ENCODE assay signal across 5 fruit fly cellular contexts in genomic region chr2L:11807697-11808226, dm6.
TF ChIP-seq lines count a peak whose summit lies in the region.

No protein-coding gene starts in this region.

TF ChIP-seq in whole organism, adult, 20 proteins besides CTCF, POLR2A, EP300 and RAD21 (continued from another document):
- peak; percentile 5 for TF ChIP-seq CG14711 (tag; optimal IDR thresholded peaks at IDR 0.05; lab: Kevin White, UChicago)
- TF ChIP-seq Crg-1 (GFP tag; optimal IDR thresholded peaks at IDR 0.05; lab: Kevin White, UChicago): no peak
- peak; percentile 62 for TF ChIP-seq pad (GFP tag; optimal IDR thresholded peaks at IDR 0.05; lab: Kevin White, UChicago)
TF ChIP-seq in whole organism, adult: peak in this region for 14.

TF ChIP-seq in whole organism, embryonic, 481 proteins besides CTCF, POLR2A, EP300 and RAD21 (continued from another document and continues in another):
- TF ChIP-seq CG1602 (GFP tag; optimal IDR thresholded peaks at IDR 0.05; lab: Kevin White, UChicago): no peak
- TF ChIP-seq pho (GFP tag; optimal IDR thresholded peaks at IDR 0.05; lab: Kevin White, UChicago): no peak
- TF ChIP-seq CrebB (tag; optimal IDR thresholded peaks at IDR 0.05; lab: Kevin White, UChicago): peak; percentile 7
- no peak for TF ChIP-seq ind (GFP tag; optimal IDR thresholded peaks at IDR 0.05; lab: Kevin White, UChicago)
- TF ChIP-seq CG2875 (GFP tag; optimal IDR thresholded peaks at IDR 0.05; lab: Kevin White, UChicago): no peak
- peak; percentile 34 for TF ChIP-seq her (GFP tag; optimal IDR thresholded peaks at IDR 0.05; lab: Kevin White, UChicago)
- TF ChIP-seq wek (GFP tag; optimal IDR thresholded peaks at IDR 0.05; lab: Kevin White, UChicago): no peak
- TF ChIP-seq CG17612 (GFP tag; IDR thresholded peaks at IDR 0.05; lab: Robert Waterston, UW): no peak
- TF ChIP-seq CG7271 (tag; optimal IDR thresholded peaks at IDR 0.05; lab: Kevin White, UChicago): no peak
- peak; percentile 1 for TF ChIP-seq tap (tag; optimal IDR thresholded peaks at IDR 0.05; lab: Kevin White, UChicago)
- TF ChIP-seq chif (GFP tag; optimal IDR thresholded peaks at IDR 0.05; lab: Kevin White, UChicago): no peak
- no peak for TF ChIP-seq D19B (GFP tag; optimal IDR thresholded peaks at IDR 0.05; lab: Kevin White, UChicago)
- TF ChIP-seq CG2129 (GFP tag; IDR thresholded peaks at IDR 0.05; lab: Robert Waterston, UW; ENCODE audit: partially characterized antibody): no peak
- TF ChIP-seq maf-S (GFP tag; optimal IDR thresholded peaks at IDR 0.05; lab: Kevin White, UChicago): no peak
- TF ChIP-seq CG12299 (tag; optimal IDR thresholded peaks at IDR 0.05; lab: Kevin White, UChicago): no peak
- no peak for TF ChIP-seq Hsf (GFP tag; optimal IDR thresholded peaks at IDR 0.05; lab: Kevin White, UChicago)
- TF ChIP-seq gsb-n (tag; optimal IDR thresholded peaks at IDR 0.05; lab: Kevin White, UChicago): peak; percentile 22
- no peak for TF ChIP-seq tio (GFP tag; optimal IDR thresholded peaks at IDR 0.05; lab: Kevin White, UChicago)
- TF ChIP-seq h (optimal IDR thresholded peaks at IDR 0.05; lab: Kevin White, UChicago): no peak
- TF ChIP-seq CG30403 (GFP tag; optimal IDR thresholded peaks at IDR 0.05; lab: Kevin White, UChicago): no peak
- TF ChIP-seq CG1233 (GFP tag; optimal IDR thresholded peaks at IDR 0.05; lab: Kevin White, UChicago): no peak
- TF ChIP-seq HHEX (GFP tag; optimal IDR thresholded peaks at IDR 0.05; lab: Kevin White, UChicago): peak; percentile 18
- TF ChIP-seq Fer3 (tag; optimal IDR thresholded peaks at IDR 0.05; lab: Kevin White, UChicago): no peak
- TF ChIP-seq CG5245 (GFP tag; optimal IDR thresholded peaks at IDR 0.05; lab: Kevin White, UChicago): no peak
- TF ChIP-seq ro (GFP tag; IDR thresholded peaks at IDR 0.05; lab: Robert Waterston, UW): no peak
- TF ChIP-seq Meics (GFP tag; optimal IDR thresholded peaks at IDR 0.05; lab: Kevin White, UChicago): no peak
- no peak for TF ChIP-seq Hr78 (GFP tag; optimal IDR thresholded peaks at IDR 0.05; lab: Kevin White, UChicago)
- no peak for TF ChIP-seq CG6683 (GFP tag; optimal IDR thresholded peaks at IDR 0.05; lab: Kevin White, UChicago)
- TF ChIP-seq CG9876 (GFP tag; optimal IDR thresholded peaks at IDR 0.05; lab: Kevin White, UChicago): no peak
- no peak for TF ChIP-seq Oaz (GFP tag; IDR thresholded peaks at IDR 0.05; lab: Robert Waterston, UW)
- TF ChIP-seq YL-1 (GFP tag; optimal IDR thresholded peaks at IDR 0.05; lab: Kevin White, UChicago): peak; percentile 6
- no peak for TF ChIP-seq Awh (GFP tag; IDR thresholded peaks at IDR 0.05; lab: Robert Waterston, UW)
- TF ChIP-seq Asciz (GFP tag; optimal IDR thresholded peaks at IDR 0.05; lab: Kevin White, UChicago): no peak
- peak; percentile 57 for TF ChIP-seq caup (GFP tag; optimal IDR thresholded peaks at IDR 0.05; lab: Kevin White, UChicago; ENCODE audit: severe bottlenecking)

TF ChIP-seq in whole organism, prepupa, 60 proteins besides CTCF, POLR2A, EP300 and RAD21 (continued from another document and continues in another):
- TF ChIP-seq spab (GFP tag; optimal IDR thresholded peaks at IDR 0.05; lab: Kevin White, UChicago) (no peak), CG15336 (GFP tag; IDR thresholded peaks at IDR 0.05; lab: Robert Waterston, UW) (no peak; the same call in 1 of the 2 replicates), fd59A (GFP tag; optimal IDR thresholded peaks at IDR 0.05; lab: Kevin White, UChicago) (no peak), CG8632 (GFP tag; optimal IDR thresholded peaks at IDR 0.05; lab: Kevin White, UChicago) (no peak), CG32006 (GFP tag; optimal IDR thresholded peaks at IDR 0.05; lab: Kevin White, UChicago) (no peak), fd85E (GFP tag; optimal IDR thresholded peaks at IDR 0.05; lab: Kevin White, UChicago) (no peak), CG6792 (GFP tag; optimal IDR thresholded peaks at IDR 0.05; lab: Kevin White, UChicago) (no peak), acj6 (GFP tag; optimal IDR thresholded peaks at IDR 0.05; lab: Kevin White, UChicago) (no peak), Hr38 (GFP tag; optimal IDR thresholded peaks at IDR 0.05; lab: Kevin White, UChicago) (no peak), achi (GFP tag; optimal IDR thresholded peaks at IDR 0.05; lab: Kevin White, UChicago) (peak; percentile 11), eg (GFP tag; IDR thresholded peaks at IDR 0.05; lab: Robert Waterston, UW) (peak; percentile 63), CG3032 (tag; optimal IDR thresholded peaks at IDR 0.05; lab: Kevin White, UChicago) (no peak), lz (GFP tag; optimal IDR thresholded peaks at IDR 0.05; lab: Kevin White, UChicago) (peak; percentile 17), salr (GFP tag; optimal IDR thresholded peaks at IDR 0.05; lab: Kevin White, UChicago) (peak in 1 of 2 experiments; percentile 19), cyc (GFP tag; optimal IDR thresholded peaks at IDR 0.05; lab: Kevin White, UChicago) (no peak), CG1621 (tag; optimal IDR thresholded peaks at IDR 0.05; lab: Kevin White, UChicago) (peak; percentile 78), Blimp-1 (GFP tag; optimal IDR thresholded peaks at IDR 0.05; lab: Kevin White, UChicago) (peak; percentile 1), pdm3 (GFP tag; optimal IDR thresholded peaks at IDR 0.05; lab: Kevin White, UChicago) (peak; percentile 2), CG31627 (GFP tag; optimal IDR thresholded peaks at IDR 0.05; lab: Kevin White, UChicago) (no peak), CG6163 (GFP tag; IDR thresholded peaks at IDR 0.05; lab: Robert Waterston, UW) (peak; percentile 85), CG7368 (GFP tag; optimal IDR thresholded peaks at IDR 0.05; lab: Kevin White, UChicago) (peak; percentile 13), Smox (GFP tag; optimal IDR thresholded peaks at IDR 0.05; lab: Kevin White, UChicago) (no peak), Sox14 (GFP tag; optimal IDR thresholded peaks at IDR 0.05; lab: Kevin White, UChicago) (peak; percentile 65), Lpt (GFP tag; optimal IDR thresholded peaks at IDR 0.05; lab: Kevin White, UChicago) (peak; percentile 64), Eip75B (GFP tag; optimal IDR thresholded peaks at IDR 0.05; lab: Kevin White, UChicago) (peak; percentile 0), dsx (GFP tag; optimal IDR thresholded peaks at IDR 0.05; lab: Kevin White, UChicago; ENCODE audit: poor library complexity, severe bottlenecking) (peak; percentile 65), CG4318 (GFP tag; optimal IDR thresholded peaks at IDR 0.05; lab: Kevin White, UChicago) (no peak), OdsH (GFP tag; optimal IDR thresholded peaks at IDR 0.05; lab: Kevin White, UChicago) (no peak), Ets96B (tag; optimal IDR thresholded peaks at IDR 0.05; lab: Kevin White, UChicago) (peak; percentile 16), esn (GFP tag; optimal IDR thresholded peaks at IDR 0.05; lab: Kevin White, UChicago) (peak; percentile 8), CG10669 (GFP tag; optimal IDR thresholded peaks at IDR 0.05; lab: Kevin White, UChicago) (no peak), CG9139 (GFP tag; optimal IDR thresholded peaks at IDR 0.05; lab: Kevin White, UChicago) (peak; percentile 59), Hr39 (GFP tag; optimal IDR thresholded peaks at IDR 0.05; lab: Kevin White, UChicago) (no peak), CG6276 (GFP tag; optimal IDR thresholded peaks at IDR 0.05; lab: Kevin White, UChicago) (no peak)

TF ChIP-seq in whole organism, pupa, 21 proteins besides CTCF, POLR2A, EP300 and RAD21 (continued from another document):
- TF ChIP-seq CG12605 (GFP tag; IDR thresholded peaks at IDR 0.05; lab: Robert Waterston, UW): peak; percentile 50

TF ChIP-seq in whole organism, wandering third instar larva, 38 proteins besides CTCF, POLR2A, EP300 and RAD21 (continued from another document):
- TF ChIP-seq lola (GFP tag; optimal IDR thresholded peaks at IDR 0.05; lab: Kevin White, UChicago) (no peak), Sp1 (GFP tag; optimal IDR thresholded peaks at IDR 0.05; lab: Kevin White, UChicago) (peak; percentile 62), rgr (GFP tag; optimal IDR thresholded peaks at IDR 0.05; lab: Kevin White, UChicago) (peak; percentile 19), dsf (GFP tag; optimal IDR thresholded peaks at IDR 0.05; lab: Kevin White, UChicago; ENCODE audit: borderline replicate concordance) (no peak), Hr78 (GFP tag; optimal IDR thresholded peaks at IDR 0.05; lab: Kevin White, UChicago) (no peak), N (GFP tag; optimal IDR thresholded peaks at IDR 0.05; lab: Kevin White, UChicago) (peak; percentile 62), CrebA (GFP tag; optimal IDR thresholded peaks at IDR 0.05; lab: Kevin White, UChicago; ENCODE audit: borderline replicate concordance) (peak; percentile 61), foxo (GFP tag; optimal IDR thresholded peaks at IDR 0.05; lab: Kevin White, UChicago) (peak; percentile 20 to 51), Hnf4 (GFP tag; optimal IDR thresholded peaks at IDR 0.05; lab: Kevin White, UChicago) (peak; percentile 67), OdsH (GFP tag; optimal IDR thresholded peaks at IDR 0.05; lab: Kevin White, UChicago) (peak; percentile 30), CG32264 (GFP tag; optimal IDR thresholded peaks at IDR 0.05; lab: Kevin White, UChicago) (peak; percentile 12), sv (GFP tag; optimal IDR thresholded peaks at IDR 0.05; lab: Kevin White, UChicago) (no peak), woc (GFP tag; optimal IDR thresholded peaks at IDR 0.05; lab: Kevin White, UChicago) (no peak), Vsx2 (GFP tag; optimal IDR thresholded peaks at IDR 0.05; lab: Kevin White, UChicago; ENCODE audit: partially characterized antibody) (peak; percentile 89), Rel (GFP tag; optimal IDR thresholded peaks at IDR 0.05; lab: Kevin White, UChicago) (no peak), Rel (tag; optimal IDR thresholded peaks at IDR 0.05; lab: Kevin White, UChicago) (peak; percentile 80), Mio (GFP tag; optimal IDR thresholded peaks at IDR 0.05; lab: Kevin White, UChicago) (no peak), ey (GFP tag; optimal IDR thresholded peaks at IDR 0.05; lab: Kevin White, UChicago) (peak; percentile 6)
